Fruit fly (Drosophila melanogaster): ENCODE data around the gene CG4069.

Gene CG4069

DNA sequence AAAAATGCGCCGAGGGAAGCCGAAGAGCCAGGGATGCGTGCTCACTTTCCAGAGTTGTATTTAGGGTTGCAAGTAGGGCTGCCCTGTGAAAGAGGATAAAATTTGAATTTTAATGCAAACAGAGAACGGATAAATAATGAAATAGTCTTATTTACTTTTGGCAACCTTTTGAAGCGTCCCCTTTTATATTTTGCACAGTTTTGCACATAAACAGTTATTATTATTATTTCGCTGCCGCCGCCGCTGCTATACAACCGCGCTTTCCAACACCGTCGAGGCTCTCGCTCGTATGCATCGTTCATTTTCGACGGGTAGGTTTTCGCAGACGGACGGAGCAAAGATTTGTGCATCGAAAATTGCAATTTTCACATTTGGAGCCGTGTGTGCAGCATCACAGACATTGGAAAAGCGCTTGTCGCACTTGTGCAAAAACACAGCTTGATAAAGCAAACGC, 22.3 kb downstream of the CG4069 start, which contains the start of the genes sti and tral (continued):
- TF ChIP-seq hkb (optimal IDR thresholded peaks at IDR 0.05) (peak; percentile 81), hkb (GFP tag; IDR thresholded peaks at IDR 0.05) (peak; percentile 83), CG34224 (GFP tag; IDR thresholded peaks at IDR 0.05; ENCODE audit: partially characterized antibody) (0 out of 3 replicates have a peak, but pooled peaks have one; percentile 15), CG7357 (GFP tag; IDR thresholded peaks at IDR 0.05) (peak; percentile 65; the same call in 2 of the 3 replicates), tna (GFP tag; IDR thresholded peaks at IDR 0.05; ENCODE audit: partially characterized antibody) (no peak), sens-2 (GFP tag; IDR thresholded peaks at IDR 0.05) (peak; percentile 21; the same call in 1 of the 2 replicates), CG10431 (GFP tag; optimal IDR thresholded peaks at IDR 0.05) (peak; percentile 67), CG14710 (tag; optimal IDR thresholded peaks at IDR 0.05) (peak; percentile 93), az2 (GFP tag; optimal IDR thresholded peaks at IDR 0.05) (peak; percentile 89), wdn (GFP tag; IDR thresholded peaks at IDR 0.05) (peak; percentile 64), CG13624 (GFP tag; optimal IDR thresholded peaks at IDR 0.05) (peak; percentile 96), CG17328 (GFP tag; IDR thresholded peaks at IDR 0.05) (peak; percentile 68), CTCF (GFP tag; optimal IDR thresholded peaks at IDR 0.05) (peak; percentile 74), mirr (GFP tag; optimal IDR thresholded peaks at IDR 0.05) (peak; percentile 84), zen (tag; optimal IDR thresholded peaks at IDR 0.05) (peak; percentile 82), Aef1 (GFP tag; IDR thresholded peaks at IDR 0.05) (peak; percentile 84), CG11085 (GFP tag; IDR thresholded peaks at IDR 0.05) (peak; percentile 81), Elba2 (GFP tag; optimal IDR thresholded peaks at IDR 0.05) (peak; percentile 65), CG18764 (GFP tag; optimal IDR thresholded peaks at IDR 0.05) (peak; percentile 77), ato (GFP tag; IDR thresholded peaks at IDR 0.05; ENCODE audit: partially characterized antibody) (no peak), CG10366 (GFP tag; IDR thresholded peaks at IDR 0.05) (peak; percentile 83), Adf1 (GFP tag; IDR thresholded peaks at IDR 0.05) (peak; percentile 93), chif (GFP tag; optimal IDR thresholded peaks at IDR 0.05) (peak; percentile 85 to 93), rib (GFP tag; IDR thresholded peaks at IDR 0.05) (peak; percentile 85), CG1233 (GFP tag; optimal IDR thresholded peaks at IDR 0.05) (peak; percentile 82), CG1024 (GFP tag; IDR thresholded peaks at IDR 0.05) (peak; percentile 40; the same call in 1 of the 2 replicates), CG7745 (tag; optimal IDR thresholded peaks at IDR 0.05) (no peak), Ets65A (GFP tag) (peak; percentile 100), CG18476 (GFP tag; optimal IDR thresholded peaks at IDR 0.05) (peak; percentile 88), CG6683 (GFP tag; optimal IDR thresholded peaks at IDR 0.05) (peak; percentile 64), al (GFP tag; IDR thresholded peaks at IDR 0.05) (peak; percentile 81), CG2116 (GFP tag; optimal IDR thresholded peaks at IDR 0.05) (peak; percentile 100), Awh (GFP tag; IDR thresholded peaks at IDR 0.05) (peak; percentile 61), seq (GFP tag; IDR thresholded peaks at IDR 0.05) (peak; percentile 86), tin (GFP tag; optimal IDR thresholded peaks at IDR 0.05) (peak; percentile 95), CG13775 (GFP tag; optimal IDR thresholded peaks at IDR 0.05) (peak; percentile 92), Dad (GFP tag; optimal IDR thresholded peaks at IDR 0.05) (peak; percentile 91), NFAT (GFP tag; IDR thresholded peaks at IDR 0.05) (peak; percentile 88), Jarid2 (GFP tag; optimal IDR thresholded peaks at IDR 0.05) (peak; percentile 44), Dref (GFP tag; IDR thresholded peaks at IDR 0.05) (peak; percentile 53), nerfin-2 (GFP tag; IDR thresholded peaks at IDR 0.05; ENCODE audit: partially characterized antibody) (0 out of 2 replicates have a peak, but pooled peaks have one; percentile 31), CG11456 (GFP tag; IDR thresholded peaks at IDR 0.05) (peak; percentile 93), insv (GFP tag; optimal IDR thresholded peaks at IDR 0.05) (peak in 1 of 2 experiments; percentile 74), cwo (GFP tag; optimal IDR thresholded peaks at IDR 0.05) (peak; percentile 77), Ada2b (GFP tag; IDR thresholded peaks at IDR 0.05) (peak; percentile 74), exex (tag; optimal IDR thresholded peaks at IDR 0.05) (peak; percentile 64), CG10462 (GFP tag; optimal IDR thresholded peaks at IDR 0.05) (peak; percentile 85), Sry-β (GFP tag; optimal IDR thresholded peaks at IDR 0.05) (peak; percentile 0), aop (GFP tag; IDR thresholded peaks at IDR 0.05) (0 out of 2 replicates have a peak, but pooled peaks have one; percentile 20), NC2α (GFP tag; optimal IDR thresholded peaks at IDR 0.05) (peak; percentile 89), bcd (GFP tag; optimal IDR thresholded peaks at IDR 0.05) (peak; percentile 89), esg (GFP tag; conservative IDR thresholded peaks at IDR 0.05) (peak; percentile 73)
